Fruit fly (Drosophila melanogaster) whole organism, embryonic: ENCODE measurements around the gene CG15046.

ENCODE experiments used
- ATbp ChIP-seq: fragments of 200-800 bp; sonication (Bioruptor generic); optimal IDR thresholded peaks from 2 replicates; lab custom pipeline; 2017; ENCODE audit warnings: missing biosample characterization, mild to moderate bottlenecking, missing genetic modification characterization, missing genetic modification reagents
- Asciz ChIP-seq: fragments of 200-800 bp; sonication (Bioruptor generic); optimal IDR thresholded peaks from 2 replicates; lab custom pipeline; 2017; ENCODE audit warnings: missing biosample characterization, mild to moderate bottlenecking, missing genetic modification characterization, missing genetic modification reagents
- Awh ChIP-seq: fragments of 200-800 bp; sonication (Bioruptor generic); IDR thresholded peaks from 2 replicates; pipeline ENCODE4, ENCODE4 v1.3.6; 2022; ENCODE audit warnings: missing biosample characterization, missing genetic modification characterization
- CG11093 ChIP-seq: fragments of 200-800 bp; sonication (Bioruptor generic); IDR thresholded peaks from 3 replicates; pipeline ENCODE4 v1.3.6; 2022; ENCODE audit warnings: missing biosample characterization, missing genetic modification characterization
- CG11695 ChIP-seq: fragments of 200-800 bp; sonication (Bioruptor generic); IDR thresholded peaks from 3 replicates; pipeline ENCODE4 v1.3.6; 2022; ENCODE audit warnings: missing biosample characterization, missing genetic modification characterization
- CG13894 ChIP-seq: fragments of 200-800 bp; sonication (Bioruptor generic); optimal IDR thresholded peaks from 3 replicates; lab custom pipeline; 2018; ENCODE audit warnings: missing biosample characterization, mild to moderate bottlenecking, missing genetic modification characterization, moderate library complexity
- CG14014 ChIP-seq: fragments of 200-800 bp; sonication (Bioruptor generic); IDR thresholded peaks from 2 replicates; pipeline ENCODE4 v1.3.6; 2022; ENCODE audit warnings: missing biosample characterization, missing genetic modification characterization
- CG14667 ChIP-seq: fragments of 200-800 bp; sonication (Bioruptor generic); IDR thresholded peaks from 2 replicates; pipeline ENCODE4 v1.3.6; 2022; ENCODE audit warnings: missing biosample characterization, missing genetic modification characterization
- CG16815 ChIP-seq: fragments of 200-800 bp; sonication (Bioruptor generic); optimal IDR thresholded peaks from 3 replicates; lab custom pipeline; 2017; ENCODE audit warnings: missing biosample characterization, mild to moderate bottlenecking, missing genetic modification characterization
- CG16863 ChIP-seq: fragments of 200-800 bp; sonication (Bioruptor generic); optimal IDR thresholded peaks from 3 replicates; lab custom pipeline; 2016; ENCODE audit warnings: missing biosample characterization, missing genetic modification characterization
- CG18262 ChIP-seq: fragments of 200-800 bp; optimal IDR thresholded peaks from 3 replicates; lab custom pipeline; 2019; ENCODE audit warnings: missing biosample characterization, mild to moderate bottlenecking, missing genetic modification characterization, moderate library complexity
- CG18599 ChIP-seq: fragments of 200-800 bp; sonication (Bioruptor generic); optimal IDR thresholded peaks from 3 replicates; lab custom pipeline; 2017; ENCODE audit warnings: missing biosample characterization, missing genetic modification characterization, mild to moderate bottlenecking, moderate library complexity, missing genetic modification reagents
- CG31441 ChIP-seq: fragments of 200-800 bp; sonication (Bioruptor generic); IDR thresholded peaks from 2 replicates; pipeline ENCODE4 v1.3.6; 2022; ENCODE audit warnings: missing biosample characterization, missing genetic modification characterization
- CG3163 ChIP-seq: fragments of 200-800 bp; sonication (Bioruptor generic); optimal IDR thresholded peaks from 3 replicates; lab custom pipeline; 2016; ENCODE audit warnings: missing biosample characterization, missing genetic modification characterization
- CG34376 ChIP-seq: fragments of 200-800 bp; sonication (Bioruptor generic); optimal IDR thresholded peaks from 2 replicates; lab custom pipeline; 2018; ENCODE audit warnings: missing biosample characterization, mild to moderate bottlenecking, missing genetic modification characterization
- CG42726 ChIP-seq: fragments of 200-800 bp; sonication (Bioruptor generic); IDR thresholded peaks from 2 replicates; pipeline ENCODE4 v1.3.6; 2022; ENCODE audit warnings: missing biosample characterization, missing genetic modification characterization; ENCODE audit not compliant: partially characterized antibody
- CG4360 ChIP-seq: fragments of 200-800 bp; sonication (Bioruptor generic); IDR thresholded peaks from 2 replicates; pipeline ENCODE4 v1.3.6; 2022; ENCODE audit warnings: missing biosample characterization, missing genetic modification characterization
- CG43689 ChIP-seq: fragments of 200-800 bp; sonication (Bioruptor generic); IDR thresholded peaks from 2 replicates; pipeline ENCODE4 v1.3.6; 2022; ENCODE audit warnings: missing biosample characterization, missing genetic modification characterization
- CG4820 ChIP-seq: fragments of 200-800 bp; sonication (Bioruptor generic); optimal IDR thresholded peaks from 3 replicates; lab custom pipeline; 2016; ENCODE audit warnings: missing biosample characterization, missing genetic modification characterization
- CG6854 ChIP-seq: fragments of 200-800 bp; sonication (Bioruptor generic); optimal IDR thresholded peaks from 3 replicates; lab custom pipeline; 2017; ENCODE audit warnings: missing biosample characterization, mild to moderate bottlenecking, missing genetic modification characterization
- CG7372 ChIP-seq: fragments of 200-800 bp; sonication (Bioruptor generic); IDR thresholded peaks from 2 replicates; pipeline ENCODE4 v1.3.6; 2022; ENCODE audit warnings: missing biosample characterization, missing genetic modification characterization
- Chrac-16 ChIP-seq: fragments of 200-800 bp; sonication (Bioruptor generic); optimal IDR thresholded peaks from 3 replicates; lab custom pipeline; 2016; ENCODE audit warnings: missing biosample characterization, missing genetic modification characterization
- CkIIα-i1 ChIP-seq: fragments of 200-800 bp; sonication (Bioruptor generic); IDR thresholded peaks from 2 replicates; pipeline ENCODE4 v1.3.6; 2022; ENCODE audit warnings: missing biosample characterization, missing genetic modification characterization
- CoRest ChIP-seq: fragments of 200-800 bp; sonication (Bioruptor generic); optimal IDR thresholded peaks from 3 replicates; lab custom pipeline; 2018; ENCODE audit warnings: missing biosample characterization, mild to moderate bottlenecking, missing genetic modification characterization, moderate library complexity
- Ets65A ChIP-seq: fragments of 200-800 bp; sonication (Bioruptor generic); peaks from one replicate; lab custom pipeline; 2016; ENCODE audit warnings: missing biosample characterization, missing genetic modification characterization
- Fer2 ChIP-seq: fragments of 200-800 bp; sonication (Bioruptor generic); optimal IDR thresholded peaks from 2 replicates; lab custom pipeline; 2018; ENCODE audit warnings: missing biosample characterization, mild to moderate bottlenecking, missing genetic modification characterization, moderate library complexity
- HLH4C ChIP-seq: fragments of 200-800 bp; sonication (Bioruptor generic); IDR thresholded peaks from 3 replicates; pipeline ENCODE4 v1.3.6; 2022; ENCODE audit warnings: missing biosample characterization, missing genetic modification characterization; ENCODE audit not compliant: partially characterized antibody
- Hr39 ChIP-seq: fragments of >200 bp; optimal IDR thresholded peaks from 2 replicates; lab custom pipeline; 2017
- Jarid2 ChIP-seq: fragments of 200-800 bp; sonication (Bioruptor generic); optimal IDR thresholded peaks from 3 replicates; lab custom pipeline; 2017; ENCODE audit warnings: mild to moderate bottlenecking, missing biosample characterization, missing genetic modification reagents, missing genetic modification characterization
- Lpt ChIP-seq: fragments of >200 bp; optimal IDR thresholded peaks from 2 replicates; lab custom pipeline; 2018; ENCODE audit warnings: missing biosample characterization, missing genetic modification characterization
- Vsx1 ChIP-seq: fragments of 200-800 bp; sonication (Bioruptor generic); optimal IDR thresholded peaks from 2 replicates; lab custom pipeline; 2017; ENCODE audit warnings: missing biosample characterization, mild to moderate bottlenecking, missing genetic modification characterization, missing genetic modification reagents
- ash1 ChIP-seq: fragments of 200-800 bp; sonication (Bioruptor generic); optimal IDR thresholded peaks from 2 replicates; lab custom pipeline; 2018; ENCODE audit warnings: missing biosample characterization, mild to moderate bottlenecking, missing genetic modification characterization
- caup ChIP-seq: fragments of 200-800 bp; sonication (Bioruptor generic); optimal IDR thresholded peaks from 3 replicates; lab custom pipeline; 2017; ENCODE audit warnings: missing biosample characterization, mild to moderate bottlenecking, missing genetic modification characterization, moderate library complexity; ENCODE audit not compliant: severe bottlenecking
- cg ChIP-seq: fragments of 200-800 bp; sonication (Bioruptor generic); optimal IDR thresholded peaks from 3 replicates; lab custom pipeline; 2019; ENCODE audit warnings: missing biosample characterization, mild to moderate bottlenecking, missing genetic modification characterization, moderate library complexity
- chinmo ChIP-seq: fragments of 200-800 bp; sonication (Bioruptor generic); IDR thresholded peaks from 4 replicates; pipeline ENCODE4 v1.3.6; 2022; ENCODE audit warnings: missing biosample characterization, missing genetic modification characterization; ENCODE audit not compliant: partially characterized antibody
- exex ChIP-seq: fragments of 200-800 bp; sonication (Bioruptor generic); optimal IDR thresholded peaks from 4 replicates; lab custom pipeline; 2018; ENCODE audit warnings: missing biosample characterization, mild to moderate bottlenecking, missing genetic modification characterization, moderate library complexity
- fd3F ChIP-seq: fragments of 200-800 bp; sonication (Bioruptor generic); optimal IDR thresholded peaks from 2 replicates; lab custom pipeline; 2018; ENCODE audit warnings: missing biosample characterization, mild to moderate bottlenecking, missing genetic modification characterization, moderate library complexity
- gce ChIP-seq: fragments of 200-800 bp; sonication (Bioruptor generic); IDR thresholded peaks from 3 replicates; pipeline ENCODE4 v1.3.6; 2022; ENCODE audit warnings: missing biosample characterization, missing genetic modification characterization
- gcm2 ChIP-seq: fragments of 200-800 bp; sonication (Bioruptor generic); optimal IDR thresholded peaks from 2 replicates; lab custom pipeline; 2016; ENCODE audit warnings: missing biosample characterization, missing genetic modification characterization
- hb ChIP-seq: fragments of 200-800 bp; sonication (Bioruptor generic); IDR thresholded peaks from 3 replicates; pipeline ENCODE4 v1.3.6; 2022; ENCODE audit warnings: missing biosample characterization, missing genetic modification characterization; ENCODE audit not compliant: partially characterized antibody
- hbn ChIP-seq: fragments of 200-800 bp; sonication (Bioruptor generic); IDR thresholded peaks from 2 replicates; pipeline ENCODE4 v1.3.6; 2022; ENCODE audit warnings: missing biosample characterization, missing genetic modification characterization; ENCODE audit not compliant: partially characterized antibody
- nerfin-1 ChIP-seq: fragments of 200-800 bp; sonication (Bioruptor generic); optimal IDR thresholded peaks from 3 replicates; lab custom pipeline; 2019; ENCODE audit warnings: missing biosample characterization, mild to moderate bottlenecking, missing genetic modification characterization, moderate library complexity
- psq ChIP-seq: fragments of 200-800 bp; sonication (Bioruptor generic); optimal IDR thresholded peaks from 2 replicates; lab custom pipeline; 2017; ENCODE audit warnings: missing biosample characterization, missing genetic modification characterization
- seq ChIP-seq: fragments of 200-800 bp; sonication (Bioruptor generic); IDR thresholded peaks from 2 replicates; pipeline ENCODE4 v1.3.6; 2022; ENCODE audit warnings: missing biosample characterization, missing genetic modification characterization
- shn ChIP-seq: fragments of 200-800 bp; sonication (Bioruptor generic); optimal IDR thresholded peaks from 3 replicates; lab custom pipeline; 2016; ENCODE audit warnings: missing biosample characterization, missing genetic modification characterization
- tgo ChIP-seq: fragments of 200-800 bp; sonication (Bioruptor generic); IDR thresholded peaks from 3 replicates; pipeline ENCODE4 v1.3.6; 2022; ENCODE audit warnings: missing biosample characterization, missing genetic modification characterization
- trh ChIP-seq: fragments of 200-800 bp; sonication (Bioruptor generic); optimal IDR thresholded peaks from 2 replicates; lab custom pipeline; 2016; ENCODE audit warnings: missing biosample characterization, missing genetic modification characterization
- unc-4 ChIP-seq: fragments of 200-800 bp; sonication (Bioruptor generic); IDR thresholded peaks from 2 replicates; pipeline ENCODE4 v1.3.6; 2022; ENCODE audit warnings: missing biosample characterization, missing genetic modification characterization; ENCODE audit not compliant: partially characterized antibody
- wor ChIP-seq: fragments of 200-800 bp; sonication (Bioruptor generic); IDR thresholded peaks from 2 replicates; pipeline ENCODE4 v1.3.6; 2022; ENCODE audit warnings: missing biosample characterization, missing genetic modification characterization
- zfh2 ChIP-seq: fragments of 200-800 bp; sonication (Bioruptor generic); optimal IDR thresholded peaks from 2 replicates; lab custom pipeline; 2016; ENCODE audit warnings: missing biosample characterization, missing genetic modification characterization

CG15046 gene

dm6 chrX:18486356-18487059 lies 2.9 kb downstream of the CG15046 start, which contains the start of gene psh (continued):
- TF ChIP-seq caup (no peak), gcm2 (no peak), CoRest (tag; lab: Kevin White, UChicago) (no peak), ash1 (GFP tag; lab: Kevin White, UChicago) (no peak), tgo (GFP tag; lab: Robert Waterston, UW) (no peak), gce (no peak), unc-4 (GFP tag; lab: Robert Waterston, UW) (no peak), CG18599 (no peak), nerfin-1 (no peak), CG11093 (no peak), CG16815 (GFP tag; lab: Kevin White, UChicago) (no peak), Hr39 (no peak), Ets65A (GFP tag; lab: Kevin White, UChicago) (peak; percentile 17), hb (GFP tag; lab: Robert Waterston, UW) (no peak), CG7372 (GFP tag; lab: Robert Waterston, UW) (no peak), CG14667 (GFP tag; lab: Robert Waterston, UW) (no peak), Jarid2 (GFP tag; lab: Kevin White, UChicago) (no peak), CG3163 (GFP tag; lab: Kevin White, UChicago) (no peak), zfh2 (GFP tag; lab: Kevin White, UChicago) (no peak), shn (GFP tag; lab: Kevin White, UChicago) (no peak), CG14014 (no peak), CG43689 (no peak), wor (GFP tag; lab: Robert Waterston, UW) (no peak), hbn (GFP tag; lab: Robert Waterston, UW) (no peak), chinmo (GFP tag; lab: Robert Waterston, UW) (0 out of 4 replicates have a peak, but pooled peaks have one; percentile 67), psq (no peak), CG34376 (peak; percentile 3), Fer2 (no peak), CG4360 (GFP tag; lab: Robert Waterston, UW) (no peak), Chrac-16 (GFP tag; lab: Kevin White, UChicago) (no peak), CG16863 (GFP tag; lab: Kevin White, UChicago) (no peak), HLH4C (no peak), CG13894 (tag; lab: Kevin White, UChicago) (no peak), cg (no peak), Vsx1 (peak; percentile 4), trh (GFP tag; lab: Kevin White, UChicago) (no peak), exex (tag; lab: Kevin White, UChicago) (peak; percentile 72), Lpt (GFP tag; lab: Kevin White, UChicago) (no peak), CG6854 (GFP tag; lab: Kevin White, UChicago) (no peak), ATbp (no peak), CkIIα-i1 (GFP tag; lab: Robert Waterston, UW) (no peak), Awh (GFP tag; lab: Robert Waterston, UW) (no peak), CG4820 (GFP tag; lab: Kevin White, UChicago) (no peak), seq (GFP tag; lab: Robert Waterston, UW) (no peak), CG18262 (no peak), CG31441 (GFP tag; lab: Robert Waterston, UW) (no peak), CG42726 (no peak), CG11695 (GFP tag; lab: Robert Waterston, UW) (peak; percentile 70), Asciz (GFP tag; lab: Kevin White, UChicago) (no peak), fd3F (GFP tag; lab: Kevin White, UChicago) (no peak)
